Worm (Caenorhabditis elegans): Measurements from ENCODE around the gene srj-23.

Gene srj-23

ce11 chrV:1433419-1433765 is 18.0 kb upstream of the srj-23 start:
- TF ChIP-seq ama-1 (optimal IDR thresholded peaks at IDR 0.05): no peak
- TF ChIP-seq pqm-1 (tag; optimal IDR thresholded peaks at IDR 0.05): no peak
- TF ChIP-seq tbx-2 (tag; optimal IDR thresholded peaks at IDR 0.05): no peak
- no peak for TF ChIP-seq elt-2 (tag; optimal IDR thresholded peaks at IDR 0.05)
- no peak for TF ChIP-seq ztf-4 (tag; optimal IDR thresholded peaks at IDR 0.05)
- TF ChIP-seq egl-27 (tag; optimal IDR thresholded peaks at IDR 0.05): no peak
- no peak for TF ChIP-seq mdl-1 (tag; optimal IDR thresholded peaks at IDR 0.05)
- TF ChIP-seq nhr-28 (tag; optimal IDR thresholded peaks at IDR 0.05): no peak
- TF ChIP-seq skn-1 (tag; optimal IDR thresholded peaks at IDR 0.05): no peak
- TF ChIP-seq nhr-23 (tag; optimal IDR thresholded peaks at IDR 0.05): no peak
- TF ChIP-seq lsy-12 (tag; optimal IDR thresholded peaks at IDR 0.05): no peak
- TF ChIP-seq nhr-43 (tag; optimal IDR thresholded peaks at IDR 0.05; ENCODE audit: poor library complexity, severe bottlenecking): no peak
- no peak for TF ChIP-seq ceh-28 (tag; optimal IDR thresholded peaks at IDR 0.05)
- TF ChIP-seq lin-39 (tag; optimal IDR thresholded peaks at IDR 0.05): no peak
- TF ChIP-seq elt-3 (tag; optimal IDR thresholded peaks at IDR 0.05): no peak

- TF ChIP-seq eor-1 (tag; optimal IDR thresholded peaks at IDR 0.05) (no peak), fkh-2 (tag; optimal IDR thresholded peaks at IDR 0.05) (no peak), nhr-43 (tag; optimal IDR thresholded peaks at IDR 0.05; ENCODE audit: poor library complexity, severe bottlenecking) (no peak)
These were observed 17.0 kb upstream of the srj-23 start for ce11 chrV:1434398-1434797.

ce11 chrV:1435106-1435505 is 16.3 kb upstream of the srj-23 start:
- TF ChIP-seq nfya-1 (tag; optimal IDR thresholded peaks at IDR 0.05; ENCODE audit: insufficient read depth) (no peak), nhr-28 (tag; optimal IDR thresholded peaks at IDR 0.05) (no peak), hmg-11 (tag; optimal IDR thresholded peaks at IDR 0.05) (no peak), ceh-16 (tag; optimal IDR thresholded peaks at IDR 0.05) (no peak), ceh-82 (tag; optimal IDR thresholded peaks at IDR 0.05) (no peak), mml-1 (tag; optimal IDR thresholded peaks at IDR 0.05) (no peak), skn-1 (tag; optimal IDR thresholded peaks at IDR 0.05) (no peak), lin-15B (tag; optimal IDR thresholded peaks at IDR 0.05) (no peak), unc-39 (tag; optimal IDR thresholded peaks at IDR 0.05) (no peak), elt-3 (tag; optimal IDR thresholded peaks at IDR 0.05) (no peak), nhr-23 (tag; optimal IDR thresholded peaks at IDR 0.05) (no peak), sea-2 (GFP tag; optimal IDR thresholded peaks at IDR 0.05) (no peak)

- TF ChIP-seq nhr-23 (tag; optimal IDR thresholded peaks at IDR 0.05) (peak; percentile 40), lsy-12 (tag; optimal IDR thresholded peaks at IDR 0.05) (no peak)
These were observed 13.2 kb upstream of the srj-23 start for ce11 chrV:1438205-1438604.

ce11 chrV:1438832-1439231 is 12.6 kb upstream of the srj-23 start, which contains the start of gene R09B5.11:
TSS of gene R09B5.11 (plus strand) at chrV:1439205.
- TF ChIP-seq tbx-2 (tag; optimal IDR thresholded peaks at IDR 0.05): no peak
- peak; percentile 12 for TF ChIP-seq nhr-23 (tag; optimal IDR thresholded peaks at IDR 0.05)
- no peak for TF ChIP-seq ceh-82 (tag; optimal IDR thresholded peaks at IDR 0.05)
- TF ChIP-seq R02D3.7 (tag; optimal IDR thresholded peaks at IDR 0.05): no peak
- TF ChIP-seq sea-2 (GFP tag; optimal IDR thresholded peaks at IDR 0.05): no peak
- peak; percentile 62 for TF ChIP-seq nhr-43 (tag; optimal IDR thresholded peaks at IDR 0.05; ENCODE audit: poor library complexity, severe bottlenecking)
- TF ChIP-seq mdl-1 (tag; optimal IDR thresholded peaks at IDR 0.05): no peak
- no peak for TF ChIP-seq nhr-237 (tag; optimal IDR thresholded peaks at IDR 0.05)
- TF ChIP-seq daf-12 (tag; optimal IDR thresholded peaks at IDR 0.05): no peak

- TF ChIP-seq ceh-28 (tag; optimal IDR thresholded peaks at IDR 0.05): no peak
- TF ChIP-seq snpc-4 (tag; optimal IDR thresholded peaks at IDR 0.05): no peak
- TF ChIP-seq skn-1 (tag; optimal IDR thresholded peaks at IDR 0.05): no peak
- TF ChIP-seq nhr-237 (tag; optimal IDR thresholded peaks at IDR 0.05): no peak
- no peak for TF ChIP-seq lin-15B (tag; optimal IDR thresholded peaks at IDR 0.05)
- TF ChIP-seq nhr-67 (tag; optimal IDR thresholded peaks at IDR 0.05): no peak
- no peak for TF ChIP-seq ceh-82 (tag; optimal IDR thresholded peaks at IDR 0.05)
- no peak for TF ChIP-seq elt-3 (tag; optimal IDR thresholded peaks at IDR 0.05)
- no peak for TF ChIP-seq lin-39 (tag; optimal IDR thresholded peaks at IDR 0.05)
- no peak for TF ChIP-seq fkh-10 (GFP tag; optimal IDR thresholded peaks at IDR 0.05)
These were observed 9.4 kb upstream of the srj-23 start, which contains the start of gene cnc-11 for ce11 chrV:1442042-1442441. TSS of gene cnc-11 (plus strand) at chrV:1442342.

All from whole organism, L3 larva.